Worm (Caenorhabditis elegans) whole organism, L4/young adult: ENCODE measurements around the gene Y66D12A.10.

ENCODE experiments used
- W03F9.2 ChIP-seq: fragments of 150-350 bp; optimal IDR thresholded peaks from 2 replicates; lab custom pipeline; 2014; ENCODE audit warnings: missing biosample characterization, missing genetic modification characterization
- dao-5 ChIP-seq: sonication (generic microtip); optimal IDR thresholded peaks from 2 replicates; lab custom pipeline; 2016; ENCODE audit warnings: missing genotype, missing genetic modification characterization, moderate library complexity, missing compliant biosample characterization
- him-1 ChIP-seq: sonication (generic microtip); optimal IDR thresholded peaks from 2 replicates; lab custom pipeline; 2016; ENCODE audit warnings: missing genotype, missing genetic modification reagents, missing genetic modification characterization, missing compliant biosample characterization

DNA sequence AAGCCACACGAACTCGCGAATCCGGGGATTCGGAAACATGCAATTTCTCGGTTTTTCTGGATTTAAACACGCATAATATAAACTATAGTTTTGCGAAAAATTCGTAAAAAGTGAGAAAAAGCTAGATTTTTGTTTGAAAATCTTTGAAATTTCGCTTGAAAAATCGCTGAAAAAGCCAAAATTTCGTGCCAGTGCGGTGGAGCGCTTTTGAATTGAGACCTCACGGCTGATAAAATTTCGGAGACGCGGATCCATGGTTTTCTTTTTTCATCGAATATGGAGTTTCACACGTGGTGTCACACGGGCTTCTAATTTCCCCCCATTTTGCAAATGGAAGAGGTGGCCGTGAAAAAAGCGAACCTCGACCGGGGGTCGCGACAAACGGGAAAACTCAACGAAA, 24.6 kb downstream of the Y66D12A.10 start:
- TF ChIP-seq dao-5 (tag; lab: Kevin White, UChicago) (no peak), him-1 (tag; lab: Kevin White, UChicago) (no peak), W03F9.2 (tag; lab: Kevin White, UChicago) (no peak)
